Worm (Caenorhabditis elegans): ENCODE data around the gene fbxa-26.

DNA sequence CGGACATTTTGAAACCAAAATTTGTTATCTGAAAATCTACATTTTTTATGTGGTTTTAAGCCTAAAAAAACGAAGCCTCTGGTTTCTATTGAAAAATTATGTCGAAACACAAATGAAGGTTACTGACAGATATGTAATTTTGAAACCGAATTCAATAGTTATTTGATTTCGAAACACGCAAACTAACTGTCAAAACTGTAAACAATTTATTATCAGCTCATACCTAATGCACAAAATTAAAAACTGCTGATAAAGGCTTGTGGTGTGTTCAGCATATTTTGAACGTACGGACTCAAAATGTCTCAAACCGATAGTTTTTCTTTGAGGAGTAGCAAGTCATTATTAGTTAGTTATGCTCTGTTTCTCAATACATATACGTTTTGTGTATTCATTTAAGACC is at the start of gene fbxa-26:
- TF ChIP-seq flt-1 (GFP tag; IDR thresholded peaks at IDR 0.05) (no peak), cog-1 (tag; optimal IDR thresholded peaks at IDR 0.05) (no peak), klf-2 (GFP tag; conservative IDR thresholded peaks at IDR 0.05) (no peak)
